Worm (Caenorhabditis elegans) whole organism, L2 larva: ENCODE results near the gene lbp-3.

Experiments
- ZK546.5 ChIP-seq: sonication (generic microtip); optimal IDR thresholded peaks from 2 replicates; lab custom pipeline; 2017; ENCODE audit warnings: missing biosample characterization, missing genetic modification characterization
- aly-2 ChIP-seq: fragments of 150-350 bp; optimal IDR thresholded peaks from 2 replicates; lab custom pipeline; 2014; ENCODE audit warnings: missing biosample characterization, missing genetic modification characterization
- ama-1 ChIP-seq: fragments of 150-350 bp; optimal IDR thresholded peaks from 2 replicates; lab custom pipeline; 2018; ENCODE audit warnings: inconsistent platforms
- ceh-16 ChIP-seq: fragments of 150-350 bp; optimal IDR thresholded peaks from 2 replicates; lab custom pipeline; 2014; ENCODE audit warnings: missing biosample characterization, missing genetic modification characterization
- dmd-4 ChIP-seq: sonication (generic microtip); optimal IDR thresholded peaks from 2 replicates; lab custom pipeline; 2017; ENCODE audit warnings: missing biosample characterization, missing genetic modification characterization
- lsy-2 ChIP-seq, 2 experiments: fragments of 150-350 bp in 1 of 2; sonication (generic microtip) in 1 of 2; optimal IDR thresholded peaks; 2 replicates each; lab custom pipeline; 2014 to 2017; ENCODE audit warnings: missing biosample characterization in 2 of 2, missing genetic modification characterization in 2 of 2
- mdl-1 ChIP-seq, 2 experiments: fragments of 150-350 bp in 1 of 2; sonication (generic microtip) in 1 of 2; optimal IDR thresholded peaks; 2 replicates each; lab custom pipeline; 2017; ENCODE audit warnings: missing biosample characterization in 2 of 2, missing genetic modification characterization in 2 of 2
- nhr-6 ChIP-seq: fragments of 150-350 bp; optimal IDR thresholded peaks from 2 replicates; lab custom pipeline; 2014; ENCODE audit warnings: missing biosample characterization, missing genetic modification characterization
- nhr-77 ChIP-seq: fragments of 150-350 bp; optimal IDR thresholded peaks from 2 replicates; lab custom pipeline; 2014; ENCODE audit warnings: missing biosample characterization, missing genetic modification characterization
- peb-1 ChIP-seq: fragments of 150-350 bp; optimal IDR thresholded peaks from 2 replicates; lab custom pipeline; 2014; ENCODE audit warnings: missing biosample characterization, missing genetic modification characterization
- snpc-4 ChIP-seq: fragments of 150-350 bp; optimal IDR thresholded peaks from 2 replicates; lab custom pipeline; 2014; ENCODE audit warnings: missing biosample characterization, missing genetic modification characterization
- unc-39 ChIP-seq: fragments of 150-350 bp; optimal IDR thresholded peaks from 2 replicates; lab custom pipeline; 2014; ENCODE audit warnings: missing biosample characterization, missing genetic modification characterization
- unc-62 ChIP-seq: fragments of 150-350 bp; optimal IDR thresholded peaks from 2 replicates; lab custom pipeline; 2014; ENCODE audit warnings: missing biosample characterization, missing genetic modification reagents, missing genetic modification characterization
- zag-1 ChIP-seq: fragments of 150-350 bp; optimal IDR thresholded peaks from 2 replicates; lab custom pipeline; 2014; ENCODE audit warnings: missing biosample characterization, missing genetic modification characterization

ce11 chrX:3298582-3298981 lies 41.4 kb downstream of the lbp-3 start, which contains the start of gene K09C4.1:
- TF ChIP-seq peb-1 (tag; lab: Kevin White, UChicago) (no peak), snpc-4 (tag; lab: Kevin White, UChicago) (no peak), nhr-6 (tag; lab: Kevin White, UChicago) (no peak), lsy-2 (tag; optimal IDR thresholded peaks at IDR 0.05; lab: Kevin White, UChicago) (no peak), dmd-4 (tag; lab: Kevin White, UChicago) (no peak), mdl-1 (tag; optimal IDR thresholded peaks at IDR 0.05; lab: Kevin White, UChicago) (no peak), zag-1 (no peak), ZK546.5 (tag; lab: Kevin White, UChicago) (no peak), unc-62 (GFP tag; lab: Kevin White, UChicago) (no peak), ama-1 (lab: Kevin White, UChicago) (no peak), aly-2 (tag; lab: Kevin White, UChicago) (no peak), ceh-16 (tag; lab: Kevin White, UChicago) (no peak), nhr-77 (tag; lab: Kevin White, UChicago) (no peak), unc-39 (tag; lab: Kevin White, UChicago) (no peak)
